Worm (Caenorhabditis elegans): ENCODE results near the gene tbc-17.

The tbc-17 gene

DNA sequence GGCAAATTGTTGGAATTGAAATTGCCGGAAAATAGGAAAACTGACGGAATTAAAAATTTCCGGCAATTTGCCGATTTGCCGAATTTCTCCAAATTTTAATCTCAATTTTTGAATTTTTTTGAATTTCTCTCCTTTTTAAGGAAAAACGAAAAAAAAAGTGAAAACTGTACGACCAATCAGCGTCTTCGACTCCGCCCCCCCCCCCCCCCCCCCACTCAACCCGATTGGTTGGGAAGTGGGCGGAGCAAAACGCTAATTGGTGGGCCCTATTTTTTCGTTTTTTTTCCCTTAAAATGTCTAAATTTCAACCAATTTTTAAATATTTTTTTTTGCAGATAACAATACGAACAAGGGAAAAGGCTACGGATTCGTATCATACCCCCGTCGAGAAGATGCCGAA is 75.7 kb downstream of the tbc-17 start:
- no peak for TF ChIP-seq nhr-76 (tag; optimal IDR thresholded peaks at IDR 0.05)
- no peak for TF ChIP-seq unc-98 (GFP tag; IDR thresholded peaks at IDR 0.05)
- TF ChIP-seq ztf-11 (tag; optimal IDR thresholded peaks at IDR 0.05) = no peak
- TF ChIP-seq rnt-1 (tag; optimal IDR thresholded peaks at IDR 0.05) = no peak
- TF ChIP-seq isw-1 (GFP tag; IDR thresholded peaks at IDR 0.05) = no peak
- no peak for TF ChIP-seq nhr-84 (tag; optimal IDR thresholded peaks at IDR 0.05)
- no peak for TF ChIP-seq pag-3 (tag; optimal IDR thresholded peaks at IDR 0.05; ENCODE audit: borderline replicate concordance, insufficient read depth)
- peak; percentile 16 for TF ChIP-seq ceh-8 (GFP tag; optimal IDR thresholded peaks at IDR 0.05)
- TF ChIP-seq nhr-20 (tag; optimal IDR thresholded peaks at IDR 0.05) = no peak

DNA sequence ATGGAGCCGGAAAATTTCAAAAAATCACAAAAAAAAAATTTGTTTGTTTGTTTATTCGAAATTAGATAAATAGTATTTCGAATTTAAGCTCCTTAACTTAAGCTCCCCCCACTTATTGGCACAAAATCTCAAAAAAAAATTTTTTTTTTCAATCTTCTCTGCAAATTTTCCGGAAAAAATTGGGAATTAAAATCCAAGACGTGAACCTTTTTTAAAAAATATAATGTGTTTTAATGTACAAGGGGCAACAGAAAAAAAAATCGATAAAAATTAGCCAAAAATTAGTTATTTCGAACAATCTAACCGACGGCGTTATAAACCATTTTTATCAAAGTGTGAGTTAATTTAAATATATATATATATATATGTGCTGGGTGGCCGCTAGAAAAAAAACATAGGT is 80.2 kb downstream of the tbc-17 start, which contains the start of gene Y46G5A.14:
TSS of gene Y46G5A.14 (plus strand) at position 301 of the 400 bp plus-strand sequence.
- TF ChIP-seq nhr-90 (tag; optimal IDR thresholded peaks at IDR 0.05; ENCODE audit: poor library complexity) = no peak
- TF ChIP-seq nhr-85 (tag) = no peak
- no peak for TF ChIP-seq tbx-2 (tag; optimal IDR thresholded peaks at IDR 0.05)
- no peak for TF ChIP-seq ets-5 (GFP tag; IDR thresholded peaks at IDR 0.05)
- TF ChIP-seq hlh-17 (GFP tag; optimal IDR thresholded peaks at IDR 0.05; ENCODE audit: borderline replicate concordance) = no peak
- no peak for TF ChIP-seq nhr-47 (tag; optimal IDR thresholded peaks at IDR 0.05)
- TF ChIP-seq unc-30 (tag; optimal IDR thresholded peaks at IDR 0.05) = no peak
- no peak for TF ChIP-seq nhr-12 (tag; optimal IDR thresholded peaks at IDR 0.05)
- TF ChIP-seq blmp-1 (tag; optimal IDR thresholded peaks at IDR 0.05) = no peak
- TF ChIP-seq C04F5.9 (tag; optimal IDR thresholded peaks at IDR 0.05) = no peak
- TF ChIP-seq nhr-19 (GFP tag; conservative IDR thresholded peaks at IDR 0.05) = no peak
- no peak for TF ChIP-seq nhr-11 (tag; optimal IDR thresholded peaks at IDR 0.05)
